Comparison of ENCODE assay signal across 2 worm cellular contexts in genomic region chrX:10216344-10216743, ce11.
A peak's percentile ranks its signal among the peaks of the same experiment; 100 is the strongest.
TF ChIP-seq lines count a peak whose summit lies in the region.

No protein-coding gene starts in this region.

TF ChIP-seq in whole organism, L1 larva, 84 proteins besides CTCF, POLR2A, EP300 and RAD21 (continued from another document):
- TF ChIP-seq nhr-71 (tag; optimal IDR thresholded peaks at IDR 0.05; lab: Kevin White, UChicago) (peak; percentile 8), F16B12.6 (tag; optimal IDR thresholded peaks at IDR 0.05; lab: Kevin White, UChicago) (no peak), vab-15 (tag; optimal IDR thresholded peaks at IDR 0.05; lab: Kevin White, UChicago) (no peak), hlh-17 (GFP tag; optimal IDR thresholded peaks at IDR 0.05; lab: Kevin White, UChicago; ENCODE audit: borderline replicate concordance) (no peak)

TF ChIP-seq in whole organism, L4 larva, 104 proteins besides CTCF, POLR2A, EP300 and RAD21 (continued from another document):
- TF ChIP-seq dmd-6 (GFP tag; IDR thresholded peaks at IDR 0.05; lab: Robert Waterston, UW) (peak; percentile 25; the same call in 1 of the 2 replicates), ZK546.5 (tag; optimal IDR thresholded peaks at IDR 0.05; lab: Kevin White, UChicago) (no peak), ceh-82 (tag; optimal IDR thresholded peaks at IDR 0.05; lab: Kevin White, UChicago) (no peak), dmd-8 (GFP tag; IDR thresholded peaks at IDR 0.05; lab: Robert Waterston, UW) (no peak), mep-1 (tag; optimal IDR thresholded peaks at IDR 0.05; lab: Kevin White, UChicago) (peak; percentile 14), mxl-2 (GFP tag; conservative IDR thresholded peaks at IDR 0.05; lab: Robert Waterston, UW) (no peak), rbr-2 (tag; optimal IDR thresholded peaks at IDR 0.05; lab: Kevin White, UChicago) (no peak), pqm-1 (tag; optimal IDR thresholded peaks at IDR 0.05; lab: Kevin White, UChicago) (peak; percentile 25), nhr-237 (tag; optimal IDR thresholded peaks at IDR 0.05; lab: Kevin White, UChicago) (no peak), F49E8.2 (tag; optimal IDR thresholded peaks at IDR 0.05; lab: Kevin White, UChicago; ENCODE audit: borderline replicate concordance) (no peak), aha-1 (tag; lab: Kevin White, UChicago) (peak; percentile 74), dve-1 (tag; optimal IDR thresholded peaks at IDR 0.05; lab: Kevin White, UChicago; ENCODE audit: insufficient read depth) (peak; percentile 47)
